Fruit fly (Drosophila melanogaster) whole organism, pupa: Measurements from ENCODE around the gene CG17105.

Experiments
- CG15710 ChIP-seq: fragments of 200-800 bp; sonication (Bioruptor generic); optimal IDR thresholded peaks from 2 replicates; lab custom pipeline; 2018; ENCODE audit warnings: missing biosample characterization, mild to moderate bottlenecking, missing genetic modification characterization, moderate library complexity
- CG8159 ChIP-seq: fragments of 200-800 bp; sonication (Bioruptor generic); optimal IDR thresholded peaks from 3 replicates; lab custom pipeline; 2018; ENCODE audit warnings: missing biosample characterization, mild to moderate bottlenecking, missing genetic modification characterization, moderate library complexity
- CG8301 ChIP-seq: fragments of 200-800 bp; sonication (Bioruptor generic); optimal IDR thresholded peaks from 2 replicates; lab custom pipeline; 2018; ENCODE audit warnings: missing biosample characterization, mild to moderate bottlenecking, missing genetic modification characterization
- CG9948 ChIP-seq: fragments of 200-800 bp; sonication (Bioruptor generic); optimal IDR thresholded peaks from 2 replicates; lab custom pipeline; 2018; ENCODE audit warnings: missing biosample characterization, mild to moderate bottlenecking, missing genetic modification characterization, moderate library complexity
- Pif1A ChIP-seq: fragments of 200-800 bp; sonication (Bioruptor generic); optimal IDR thresholded peaks from 3 replicates; lab custom pipeline; 2016; ENCODE audit warnings: missing biosample characterization, missing genetic modification characterization
- Snoo ChIP-seq: fragments of 200-800 bp; sonication (Bioruptor generic); optimal IDR thresholded peaks from 3 replicates; lab custom pipeline; 2017; ENCODE audit warnings: missing biosample characterization, mild to moderate bottlenecking, missing genetic modification characterization, inconsistent platforms
- fd96Ca ChIP-seq: fragments of 200-800 bp; sonication (Bioruptor generic); IDR thresholded peaks from 3 replicates; pipeline ENCODE4 v1.3.6; 2022; ENCODE audit warnings: missing biosample characterization, missing genetic modification characterization

- no peak for TF ChIP-seq CG8301 (tag; lab: Kevin White, UChicago)
- no peak for TF ChIP-seq CG15710 (tag; lab: Kevin White, UChicago)
- TF ChIP-seq CG8159 (tag; lab: Kevin White, UChicago) = no peak
- TF ChIP-seq Pif1A (GFP tag; lab: Kevin White, UChicago) = no peak
- no peak for TF ChIP-seq fd96Ca (GFP tag; lab: Robert Waterston, UW)
- no peak for TF ChIP-seq Snoo (tag; lab: Kevin White, UChicago)
- no peak for TF ChIP-seq CG9948 (tag; lab: Kevin White, UChicago)
These were observed 42.5 kb upstream of the CG17105 start, which contains the start of gene CG7329 for dm6 chr2L:10638371-10638770.
